Worm (Caenorhabditis elegans) whole organism, L2 larva: ENCODE results near the gene slc-25A29.

Experiments used
- aly-2 ChIP-seq: fragments of 150-350 bp; optimal IDR thresholded peaks from 2 replicates; lab custom pipeline; 2014; ENCODE audit warnings: missing biosample characterization, missing genetic modification characterization
- ama-1 ChIP-seq: fragments of 150-350 bp; optimal IDR thresholded peaks from 2 replicates; lab custom pipeline; 2018; ENCODE audit warnings: inconsistent platforms
- gmeb-1 ChIP-seq: fragments of 150-350 bp; optimal IDR thresholded peaks from 2 replicates; lab custom pipeline; 2014; ENCODE audit warnings: missing biosample characterization, missing genetic modification characterization
- lin-11 ChIP-seq: fragments of 150-350 bp; sonication (generic microtip); optimal IDR thresholded peaks from 2 replicates; lab custom pipeline; 2014; ENCODE audit warnings: missing biosample characterization, missing genetic modification characterization, inconsistent platforms, mixed read lengths
- lsy-2 ChIP-seq, 2 experiments: fragments of 150-350 bp in 1 of 2; sonication (generic microtip) in 1 of 2; optimal IDR thresholded peaks; 2 replicates each; lab custom pipeline; 2014 to 2017; ENCODE audit warnings: missing biosample characterization in 2 of 2, missing genetic modification characterization in 2 of 2
- mab-5 ChIP-seq: fragments of 150-350 bp; optimal IDR thresholded peaks from 2 replicates; lab custom pipeline; 2014; ENCODE audit warnings: missing biosample characterization, missing genetic modification characterization
- nhr-23 ChIP-seq: fragments of 150-350 bp; optimal IDR thresholded peaks from 2 replicates; lab custom pipeline; 2014; ENCODE audit warnings: missing biosample characterization, missing genetic modification reagents, missing genetic modification characterization
- peb-1 ChIP-seq: fragments of 150-350 bp; optimal IDR thresholded peaks from 2 replicates; lab custom pipeline; 2014; ENCODE audit warnings: missing biosample characterization, missing genetic modification characterization
- sem-4 ChIP-seq: fragments of 150-350 bp; optimal IDR thresholded peaks from 2 replicates; lab custom pipeline; 2014; ENCODE audit warnings: missing biosample characterization, missing genetic modification reagents, missing genetic modification characterization
- skn-1 ChIP-seq: sonication (generic microtip); optimal IDR thresholded peaks from 2 replicates; lab custom pipeline; 2017; ENCODE audit warnings: missing biosample characterization, missing genetic modification characterization
- snpc-4 ChIP-seq: fragments of 150-350 bp; optimal IDR thresholded peaks from 2 replicates; lab custom pipeline; 2014; ENCODE audit warnings: missing biosample characterization, missing genetic modification characterization
- ztf-1 ChIP-seq: fragments of 200-800 bp; sonication (Bioruptor generic); conservative IDR thresholded peaks from 2 replicates; pipeline ENCODE4 v1.3.6; 2022; ENCODE audit warnings: missing genetic modification characterization, missing compliant biosample characterization
- ztf-4 ChIP-seq: fragments of 150-350 bp; optimal IDR thresholded peaks from 2 replicates; lab custom pipeline; 2014; ENCODE audit warnings: missing biosample characterization, missing genetic modification characterization

The slc-25A29 gene

ce11 chrV:14610781-14611180, 47.2 kb downstream of the slc-25A29 start:
- TF ChIP-seq ama-1 (lab: Kevin White, UChicago) (no peak), sem-4 (no peak), lin-11 (tag; lab: Kevin White, UChicago) (no peak), gmeb-1 (tag; lab: Kevin White, UChicago) (no peak), aly-2 (no peak), lsy-2 (tag; optimal IDR thresholded peaks at IDR 0.05; lab: Kevin White, UChicago) (no peak), snpc-4 (tag; lab: Kevin White, UChicago) (no peak), ztf-4 (no peak), ztf-1 (no peak)

- TF ChIP-seq nhr-23 (tag; lab: Kevin White, UChicago), result no peak
- TF ChIP-seq aly-2, result no peak
Observed at ce11 chrV:14609643-14610042, 48.3 kb downstream of the slc-25A29 start, which contains the start of gene R11H6.4. Gene R11H6.4 (plus strand): TSS chrV:14609943.

- peak in 1 of 2 experiments; percentile 11 for TF ChIP-seq lsy-2 (tag; optimal IDR thresholded peaks at IDR 0.05; lab: Kevin White, UChicago)
- TF ChIP-seq peb-1 (tag; lab: Kevin White, UChicago), result no peak
- TF ChIP-seq mab-5 (tag; lab: Kevin White, UChicago), result peak; percentile 56
- no peak for TF ChIP-seq skn-1 (tag; lab: Kevin White, UChicago)
Observed at ce11 chrV:14603755-14604154, 54.2 kb downstream of the slc-25A29 start.
